Fruit fly (Drosophila melanogaster) whole organism, embryonic: Measurements from ENCODE around the gene mRpL50.

Experiments
- Abd-B ChIP-seq: fragments of 200-800 bp; sonication (Bioruptor generic); optimal IDR thresholded peaks from 2 replicates; lab custom pipeline; 2018; ENCODE audit warnings: missing biosample characterization, mild to moderate bottlenecking, missing genetic modification characterization, moderate library complexity
- CG10366 ChIP-seq: fragments of 200-800 bp; sonication (Bioruptor generic); IDR thresholded peaks from 2 replicates; pipeline ENCODE4 v1.3.6; 2022; ENCODE audit warnings: missing biosample characterization, missing genetic modification characterization
- CG11695 ChIP-seq: fragments of 200-800 bp; sonication (Bioruptor generic); IDR thresholded peaks from 3 replicates; pipeline ENCODE4 v1.3.6; 2022; ENCODE audit warnings: missing biosample characterization, missing genetic modification characterization
- CG15601 ChIP-seq: fragments of 200-800 bp; sonication (Bioruptor generic); optimal IDR thresholded peaks from 3 replicates; lab custom pipeline; 2019; ENCODE audit warnings: missing biosample characterization, mild to moderate bottlenecking, missing genetic modification characterization, moderate library complexity
- CG17328 ChIP-seq: fragments of 200-800 bp; sonication (Bioruptor generic); IDR thresholded peaks from 2 replicates; pipeline ENCODE4 v1.3.6; 2022; ENCODE audit warnings: missing biosample characterization, missing genetic modification characterization
- CG17829 ChIP-seq: fragments of 200-800 bp; optimal IDR thresholded peaks from 2 replicates; lab custom pipeline; 2019; ENCODE audit warnings: missing biosample characterization, mild to moderate bottlenecking, missing genetic modification characterization, moderate library complexity
- CG18011 ChIP-seq: fragments of 200-800 bp; sonication (Bioruptor generic); optimal IDR thresholded peaks from 2 replicates; lab custom pipeline; 2017; ENCODE audit warnings: missing biosample characterization, missing genetic modification characterization, mild to moderate bottlenecking, moderate library complexity, missing genotype
- CG2678 ChIP-seq: fragments of 200-800 bp; sonication (Bioruptor generic); optimal IDR thresholded peaks from 3 replicates; lab custom pipeline; 2019; ENCODE audit warnings: missing biosample characterization, mild to moderate bottlenecking, missing genetic modification characterization, moderate library complexity
- CG31388 ChIP-seq: fragments of 200-800 bp; sonication (Bioruptor generic); optimal IDR thresholded peaks from 2 replicates; lab custom pipeline; 2016; ENCODE audit warnings: missing biosample characterization, missing genetic modification characterization
- CG31441 ChIP-seq: fragments of 200-800 bp; sonication (Bioruptor generic); IDR thresholded peaks from 2 replicates; pipeline ENCODE4 v1.3.6; 2022; ENCODE audit warnings: missing biosample characterization, missing genetic modification characterization
- CG34224 ChIP-seq: fragments of 200-800 bp; sonication (Bioruptor generic); IDR thresholded peaks from 3 replicates; pipeline ENCODE4 v1.3.6; 2022; ENCODE audit warnings: missing biosample characterization, missing genetic modification characterization; ENCODE audit not compliant: partially characterized antibody
- CG34376 ChIP-seq: fragments of 200-800 bp; sonication (Bioruptor generic); optimal IDR thresholded peaks from 2 replicates; lab custom pipeline; 2018; ENCODE audit warnings: missing biosample characterization, mild to moderate bottlenecking, missing genetic modification characterization
- CG34422 ChIP-seq: fragments of 200-800 bp; sonication (Bioruptor generic); IDR thresholded peaks from 3 replicates; pipeline ENCODE4 v1.3.6; 2022; ENCODE audit warnings: missing biosample characterization, missing genetic modification characterization
- CG3847 ChIP-seq: fragments of 200-800 bp; sonication (Bioruptor generic); IDR thresholded peaks from 2 replicates; pipeline ENCODE4 v1.3.6; 2022; ENCODE audit warnings: missing biosample characterization, missing genetic modification characterization
- CG4617 ChIP-seq: fragments of 200-800 bp; sonication (Bioruptor generic); optimal IDR thresholded peaks from 3 replicates; lab custom pipeline; 2016; ENCODE audit warnings: missing biosample characterization, missing genetic modification characterization, borderline replicate concordance
- CG5245 ChIP-seq: fragments of 200-800 bp; sonication (Bioruptor generic); optimal IDR thresholded peaks from 3 replicates; lab custom pipeline; 2016; ENCODE audit warnings: missing biosample characterization, missing genetic modification characterization
- CG5953 ChIP-seq: fragments of 200-800 bp; sonication (Bioruptor generic); IDR thresholded peaks from 2 replicates; pipeline ENCODE4 v1.3.6; 2022; ENCODE audit warnings: missing biosample characterization, missing genetic modification characterization
- CG6689 ChIP-seq: fragments of 200-800 bp; sonication (Bioruptor generic); IDR thresholded peaks from 2 replicates; pipeline ENCODE4 v1.3.6; 2022; ENCODE audit warnings: missing biosample characterization, missing genetic modification characterization
- CG7556 ChIP-seq: fragments of 200-800 bp; sonication (Bioruptor generic); optimal IDR thresholded peaks from 2 replicates; lab custom pipeline; 2017; ENCODE audit warnings: missing biosample characterization, mild to moderate bottlenecking, missing genetic modification characterization
- CG7786 ChIP-seq: fragments of 200-800 bp; sonication (Bioruptor generic); optimal IDR thresholded peaks from 2 replicates; lab custom pipeline; 2016; ENCODE audit warnings: missing biosample characterization, missing genetic modification characterization
- CG7839 ChIP-seq: fragments of 200-800 bp; sonication (Bioruptor generic); optimal IDR thresholded peaks from 3 replicates; lab custom pipeline; 2018; ENCODE audit warnings: missing biosample characterization, mild to moderate bottlenecking, missing genetic modification characterization, moderate library complexity
- CG9215 ChIP-seq: fragments of 200-800 bp; sonication (Bioruptor generic); IDR thresholded peaks from 2 replicates; pipeline ENCODE4 v1.3.6; 2022; ENCODE audit warnings: missing biosample characterization, missing genetic modification characterization
- CG9797 ChIP-seq: fragments of 200-800 bp; sonication (Bioruptor generic); optimal IDR thresholded peaks from 3 replicates; lab custom pipeline; 2018; ENCODE audit warnings: missing biosample characterization, mild to moderate bottlenecking, missing genetic modification characterization
- D ChIP-seq, 2 experiments: fragments of 200-800 bp in 1 of 2; fragments of >200 bp in 1 of 2; sonication (Bioruptor generic) in 1 of 2; optimal IDR thresholded peaks; 2 replicates in 1 of 2; 3 replicates in 1 of 2; lab custom pipeline; 2017; ENCODE audit warnings: mild to moderate bottlenecking in 1 of 2, missing biosample characterization in 1 of 2, missing genetic modification characterization in 1 of 2, missing genetic modification reagents in 1 of 2
- E2f1 ChIP-seq: fragments of 200-800 bp; sonication (Bioruptor generic); IDR thresholded peaks from 2 replicates; pipeline ENCODE4 v1.3.6; 2022; ENCODE audit warnings: missing biosample characterization, missing genetic modification characterization
- Hand ChIP-seq: fragments of 200-800 bp; sonication (Bioruptor generic); optimal IDR thresholded peaks from 2 replicates; lab custom pipeline; 2017; ENCODE audit warnings: mild to moderate bottlenecking, missing biosample characterization, missing genetic modification reagents, missing genetic modification characterization
- NfI ChIP-seq: fragments of 200-800 bp; sonication (Bioruptor generic); optimal IDR thresholded peaks from 3 replicates; lab custom pipeline; 2018; ENCODE audit warnings: missing biosample characterization, mild to moderate bottlenecking, missing genetic modification characterization, moderate library complexity
- Oli ChIP-seq: fragments of 200-800 bp; sonication (Bioruptor generic); optimal IDR thresholded peaks from 2 replicates; lab custom pipeline; 2018; ENCODE audit warnings: missing biosample characterization, mild to moderate bottlenecking, missing genetic modification characterization, moderate library complexity
- Optix ChIP-seq: fragments of 200-800 bp; sonication (Bioruptor generic); IDR thresholded peaks from 3 replicates; pipeline ENCODE4 v1.3.6; 2022; ENCODE audit warnings: missing biosample characterization, missing genetic modification characterization
- Ptx1 ChIP-seq: fragments of 200-800 bp; sonication (Bioruptor generic); IDR thresholded peaks from 2 replicates; pipeline ENCODE4 v1.3.6; 2022; ENCODE audit warnings: missing biosample characterization, missing genetic modification characterization
- Side ChIP-seq: fragments of 200-800 bp; sonication (Bioruptor generic); optimal IDR thresholded peaks from 2 replicates; lab custom pipeline; 2016; ENCODE audit warnings: missing biosample characterization, missing genetic modification characterization
- Six4 ChIP-seq: fragments of 200-800 bp; sonication (Bioruptor generic); optimal IDR thresholded peaks from 2 replicates; lab custom pipeline; 2016; ENCODE audit warnings: missing biosample characterization, missing genetic modification characterization
- Sox102F ChIP-seq: fragments of 200-800 bp; sonication (Bioruptor generic); optimal IDR thresholded peaks from 2 replicates; lab custom pipeline; 2018; ENCODE audit warnings: missing biosample characterization, mild to moderate bottlenecking, missing genetic modification characterization, moderate library complexity
- Spps ChIP-seq: fragments of 200-800 bp; sonication (Bioruptor generic); optimal IDR thresholded peaks from 2 replicates; lab custom pipeline; 2018; ENCODE audit warnings: missing biosample characterization, mild to moderate bottlenecking, missing genetic modification characterization
- Sry-β ChIP-seq: fragments of 200-800 bp; sonication (Bioruptor generic); optimal IDR thresholded peaks from 2 replicates; lab custom pipeline; 2018; ENCODE audit warnings: missing biosample characterization, mild to moderate bottlenecking, missing genetic modification characterization, moderate library complexity
- dmrt99B ChIP-seq: fragments of 200-800 bp; sonication (Bioruptor generic); optimal IDR thresholded peaks from 2 replicates; lab custom pipeline; 2018; ENCODE audit warnings: missing biosample characterization, mild to moderate bottlenecking, missing genetic modification characterization, moderate library complexity
- ems ChIP-seq: fragments of 200-800 bp; sonication (Bioruptor generic); optimal IDR thresholded peaks from 3 replicates; lab custom pipeline; 2016; ENCODE audit warnings: missing biosample characterization, missing genetic modification characterization
- gem ChIP-seq: fragments of 200-800 bp; sonication (Bioruptor generic); optimal IDR thresholded peaks from 2 replicates; lab custom pipeline; 2019; ENCODE audit warnings: missing biosample characterization, mild to moderate bottlenecking, missing genetic modification characterization, moderate library complexity
- hth ChIP-seq: fragments of >200 bp; optimal IDR thresholded peaks from 2 replicates; lab custom pipeline; 2017; ENCODE audit warnings: inconsistent platforms
- lab ChIP-seq: fragments of 200-800 bp; sonication (Bioruptor generic); optimal IDR thresholded peaks from 3 replicates; lab custom pipeline; 2017; ENCODE audit warnings: missing biosample characterization, missing genetic modification characterization, mild to moderate bottlenecking, moderate library complexity, missing genetic modification reagents
- lmd ChIP-seq: fragments of 200-800 bp; sonication (Bioruptor generic); IDR thresholded peaks from 2 replicates; pipeline ENCODE4 v1.3.6; 2022; ENCODE audit warnings: missing biosample characterization, missing genetic modification characterization
- nerfin-1 ChIP-seq: fragments of 200-800 bp; sonication (Bioruptor generic); optimal IDR thresholded peaks from 3 replicates; lab custom pipeline; 2019; ENCODE audit warnings: missing biosample characterization, mild to moderate bottlenecking, missing genetic modification characterization, moderate library complexity
- pb ChIP-seq: fragments of 200-800 bp; sonication (Bioruptor generic); optimal IDR thresholded peaks from 3 replicates; lab custom pipeline; 2016; ENCODE audit warnings: missing biosample characterization, missing genetic modification characterization
- scrt ChIP-seq: fragments of 200-800 bp; sonication (Bioruptor generic); optimal IDR thresholded peaks from 2 replicates; lab custom pipeline; 2018; ENCODE audit warnings: missing biosample characterization, mild to moderate bottlenecking, missing genetic modification characterization, moderate library complexity
- seq ChIP-seq: fragments of 200-800 bp; sonication (Bioruptor generic); IDR thresholded peaks from 2 replicates; pipeline ENCODE4 v1.3.6; 2022; ENCODE audit warnings: missing biosample characterization, missing genetic modification characterization
- stc ChIP-seq: fragments of 200-800 bp; sonication (Bioruptor generic); IDR thresholded peaks from 2 replicates; pipeline ENCODE4 v1.3.6; 2022; ENCODE audit warnings: missing biosample characterization, missing genetic modification characterization
- trh ChIP-seq: fragments of 200-800 bp; sonication (Bioruptor generic); optimal IDR thresholded peaks from 2 replicates; lab custom pipeline; 2016; ENCODE audit warnings: missing biosample characterization, missing genetic modification characterization
- ttk ChIP-seq: fragments of 200-800 bp; sonication (Bioruptor generic); IDR thresholded peaks from 2 replicates; pipeline ENCODE4 v2.1.2; 2022; ENCODE audit warnings: missing biosample characterization, missing genetic modification characterization
- tup ChIP-seq: fragments of 200-800 bp; sonication (Bioruptor generic); optimal IDR thresholded peaks from 2 replicates; lab custom pipeline; 2016; ENCODE audit warnings: missing biosample characterization, mild to moderate bottlenecking, missing genetic modification characterization, moderate library complexity
- unc-4 ChIP-seq: fragments of 200-800 bp; sonication (Bioruptor generic); IDR thresholded peaks from 2 replicates; pipeline ENCODE4 v1.3.6; 2022; ENCODE audit warnings: missing biosample characterization, missing genetic modification characterization; ENCODE audit not compliant: partially characterized antibody

mRpL50 gene

DNA sequence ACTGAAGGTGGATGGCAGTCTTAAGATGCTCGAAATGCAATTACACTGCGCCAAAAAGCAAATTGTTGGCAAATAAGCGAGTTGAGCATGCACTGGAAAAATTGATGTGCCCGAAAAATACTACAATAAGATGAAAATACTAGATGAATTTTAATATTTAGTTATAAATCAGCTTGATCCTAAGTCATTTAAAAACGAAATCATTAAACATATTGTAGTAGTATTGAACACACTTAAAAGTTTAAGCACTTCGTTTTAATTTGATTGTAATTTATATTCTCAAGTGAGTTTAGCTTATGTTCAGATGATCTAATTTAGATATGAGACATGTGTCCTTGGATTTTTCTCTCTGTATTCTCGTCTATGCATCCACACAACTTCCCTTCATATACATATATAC lies 18.7 kb upstream of the mRpL50 start (continued):
- no peak for TF ChIP-seq Six4 (GFP tag; lab: Kevin White, UChicago)
- no peak for TF ChIP-seq CG9797
- TF ChIP-seq CG3847 (GFP tag; lab: Robert Waterston, UW), result 0 out of 2 replicates have a peak, but pooled peaks have one; percentile 15
- TF ChIP-seq CG5245 (GFP tag; lab: Kevin White, UChicago), result no peak
- no peak for TF ChIP-seq CG5953
- peak; percentile 72 for TF ChIP-seq CG31441 (GFP tag; lab: Robert Waterston, UW)
- TF ChIP-seq gem (tag; lab: Kevin White, UChicago), result peak; percentile 48
- TF ChIP-seq scrt (GFP tag; lab: Kevin White, UChicago), result no peak
- TF ChIP-seq NfI (GFP tag; lab: Kevin White, UChicago), result no peak
- 0 out of 2 replicates have a peak, but pooled peaks have one; percentile 23 for TF ChIP-seq CG17328 (GFP tag; lab: Robert Waterston, UW)
- TF ChIP-seq Optix (GFP tag; lab: Robert Waterston, UW), result no peak
- 0 out of 2 replicates have a peak, but pooled peaks have one; percentile 17 for TF ChIP-seq CG6689
- peak; percentile 74 for TF ChIP-seq dmrt99B (tag; lab: Kevin White, UChicago)
- TF ChIP-seq D (optimal IDR thresholded peaks at IDR 0.05; lab: Kevin White, UChicago), result no peak
- TF ChIP-seq D (GFP tag; optimal IDR thresholded peaks at IDR 0.05; lab: Kevin White, UChicago), result no peak
- TF ChIP-seq CG9215, result no peak
- TF ChIP-seq CG31388, result no peak
- no peak for TF ChIP-seq CG10366
- TF ChIP-seq Oli, result peak; percentile 13
- TF ChIP-seq unc-4 (GFP tag; lab: Robert Waterston, UW), result no peak
- TF ChIP-seq CG17829, result peak; percentile 42
- no peak for TF ChIP-seq Spps (tag; lab: Kevin White, UChicago)
- TF ChIP-seq lmd (GFP tag; lab: Robert Waterston, UW), result no peak
- peak; percentile 40; the same call in 1 of the 2 replicates for TF ChIP-seq stc (GFP tag; lab: Robert Waterston, UW)
- TF ChIP-seq Ptx1 (GFP tag; lab: Robert Waterston, UW), result peak; percentile 53
- peak; percentile 42 for TF ChIP-seq Sox102F (GFP tag; lab: Kevin White, UChicago)
- TF ChIP-seq CG7786 (GFP tag; lab: Kevin White, UChicago), result no peak
- peak; percentile 59 for TF ChIP-seq CG7839 (tag; lab: Kevin White, UChicago)
- TF ChIP-seq CG11695 (GFP tag; lab: Robert Waterston, UW), result 0 out of 3 replicates have a peak, but pooled peaks have one; percentile 7
- TF ChIP-seq Hand (GFP tag; lab: Kevin White, UChicago), result no peak
- peak; percentile 13 for TF ChIP-seq CG7556
- no peak for TF ChIP-seq CG15601 (tag; lab: Kevin White, UChicago)
- TF ChIP-seq Sry-β (GFP tag; lab: Kevin White, UChicago), result no peak
- peak; percentile 9 for TF ChIP-seq ems (GFP tag; lab: Kevin White, UChicago)
- peak; percentile 63 for TF ChIP-seq CG2678 (tag; lab: Kevin White, UChicago)
- TF ChIP-seq nerfin-1 (tag; lab: Kevin White, UChicago), result peak; percentile 27
- TF ChIP-seq CG34422, result no peak
- no peak for TF ChIP-seq seq (GFP tag; lab: Robert Waterston, UW)
- TF ChIP-seq ttk (GFP tag; lab: Robert Waterston, UW), result peak; percentile 38; the same call in 1 of the 2 replicates
- no peak for TF ChIP-seq CG18011 (GFP tag; lab: Kevin White, UChicago)
- no peak for TF ChIP-seq trh (GFP tag; lab: Kevin White, UChicago)
- no peak for TF ChIP-seq hth (lab: Kevin White, UChicago)
- no peak for TF ChIP-seq CG4617 (GFP tag; lab: Kevin White, UChicago)
- TF ChIP-seq pb (GFP tag; lab: Kevin White, UChicago), result no peak
- no peak for TF ChIP-seq CG34224 (GFP tag; lab: Robert Waterston, UW)
- no peak for TF ChIP-seq tup (GFP tag; lab: Kevin White, UChicago)
- TF ChIP-seq Abd-B, result peak; percentile 15
- TF ChIP-seq CG34376, result no peak
- TF ChIP-seq Side, result no peak
- TF ChIP-seq E2f1 (GFP tag; lab: Robert Waterston, UW), result no peak
- peak; percentile 25 for TF ChIP-seq lab (GFP tag; lab: Kevin White, UChicago)
